Fruit fly (Drosophila melanogaster) S2 (cell line): Measurements from ENCODE around the gene CG31528.

Source experiments
- CG8478 ChIP-seq: fragments of >200 bp; optimal IDR thresholded peaks from 2 replicates; lab custom pipeline; 2018
- CTCF ChIP-seq, 2 experiments: fragments of >200 bp; optimal IDR thresholded peaks; 2 replicates each; lab custom pipeline; 2018

dm6 chr3R:4401977-4402589 lies 14.2 kb upstream of the CG31528 start, which contains the start of gene CG9853:
- TF ChIP-seq CG8478 (no peak), CTCF (optimal IDR thresholded peaks at IDR 0.05; lab: Kevin White, UChicago) (no peak)
